Worm (Caenorhabditis elegans) whole organism, L4/young adult: ENCODE measurements around the gene slc-17.4.

Source experiments
- W03F9.2 ChIP-seq: fragments of 150-350 bp; optimal IDR thresholded peaks from 2 replicates; lab custom pipeline; 2014; ENCODE audit warnings: missing biosample characterization, missing genetic modification characterization
- dao-5 ChIP-seq: sonication (generic microtip); optimal IDR thresholded peaks from 2 replicates; lab custom pipeline; 2016; ENCODE audit warnings: missing genotype, missing genetic modification characterization, moderate library complexity, missing compliant biosample characterization
- him-1 ChIP-seq: sonication (generic microtip); optimal IDR thresholded peaks from 2 replicates; lab custom pipeline; 2016; ENCODE audit warnings: missing genotype, missing genetic modification reagents, missing genetic modification characterization, missing compliant biosample characterization

slc-17.4 gene

ce11 chrIV:17262385-17262784 is 29.1 kb downstream of the slc-17.4 start, which contains the start of gene ZK550.6:
Gene ZK550.6 (minus strand): TSS chrIV:17262485.
- no peak for TF ChIP-seq him-1 (tag; lab: Kevin White, UChicago)
- TF ChIP-seq W03F9.2 (tag; lab: Kevin White, UChicago): no peak
- no peak for TF ChIP-seq dao-5

- TF ChIP-seq W03F9.2 (tag; lab: Kevin White, UChicago) (no peak), him-1 (tag; lab: Kevin White, UChicago) (no peak), dao-5 (no peak)
Measured at ce11 chrIV:17259310-17259709, 32.2 kb downstream of the slc-17.4 start, which contains the start of gene phyh-1. Gene phyh-1 (minus strand): TSS chrIV:17259410.

ce11 chrIV:17258824-17259223 is 32.7 kb downstream of the slc-17.4 start:
- TF ChIP-seq him-1 (tag; lab: Kevin White, UChicago): no peak
- no peak for TF ChIP-seq dao-5
- no peak for TF ChIP-seq W03F9.2 (tag; lab: Kevin White, UChicago)

DNA sequence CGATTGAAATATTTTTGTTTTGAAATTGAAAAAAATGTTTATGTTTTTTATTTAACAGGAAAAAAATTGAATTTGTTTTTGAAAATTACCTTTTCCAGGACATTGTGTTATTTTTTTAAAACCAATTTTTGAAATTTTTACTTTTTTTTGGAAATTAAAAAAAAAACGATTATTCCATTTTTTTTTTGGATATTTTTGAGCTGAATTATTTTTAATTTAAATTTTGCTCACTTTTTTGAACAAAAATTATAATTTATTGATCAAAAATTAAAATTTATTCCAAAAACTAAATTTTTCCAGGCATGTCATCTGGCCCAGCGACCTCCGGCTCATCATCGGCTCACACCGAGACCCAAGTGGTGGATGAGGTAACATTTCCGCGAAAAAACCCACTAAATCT is 36.5 kb downstream of the slc-17.4 start, which contains the start of gene gtf-2E1:
Gene gtf-2E1 (plus strand): TSS at position 301 of the 400 bp plus-strand sequence.
- no peak for TF ChIP-seq W03F9.2 (tag; lab: Kevin White, UChicago)
- no peak for TF ChIP-seq him-1 (tag; lab: Kevin White, UChicago)
- TF ChIP-seq dao-5: no peak

DNA sequence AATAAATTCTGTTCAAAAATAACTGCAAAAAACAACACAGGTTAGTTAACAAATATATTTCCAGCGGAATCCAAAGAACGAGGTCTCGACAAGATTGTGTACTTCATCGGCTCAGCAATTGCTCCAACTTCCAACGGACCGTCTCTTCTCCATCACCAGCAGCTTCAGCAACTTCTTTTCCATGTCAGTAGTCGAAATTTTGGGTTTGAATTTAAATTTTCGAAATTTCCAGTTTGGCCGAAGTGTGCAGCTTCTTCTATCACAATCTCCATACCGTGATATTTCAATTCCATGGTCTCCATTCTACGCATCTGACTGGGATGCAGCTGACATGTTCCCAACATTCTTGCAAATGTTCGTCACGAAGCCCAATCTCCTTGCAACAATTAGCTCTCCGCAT is 38.1 kb downstream of the slc-17.4 start:
- TF ChIP-seq W03F9.2 (tag; lab: Kevin White, UChicago) (no peak), dao-5 (no peak), him-1 (tag; lab: Kevin White, UChicago) (no peak)

DNA sequence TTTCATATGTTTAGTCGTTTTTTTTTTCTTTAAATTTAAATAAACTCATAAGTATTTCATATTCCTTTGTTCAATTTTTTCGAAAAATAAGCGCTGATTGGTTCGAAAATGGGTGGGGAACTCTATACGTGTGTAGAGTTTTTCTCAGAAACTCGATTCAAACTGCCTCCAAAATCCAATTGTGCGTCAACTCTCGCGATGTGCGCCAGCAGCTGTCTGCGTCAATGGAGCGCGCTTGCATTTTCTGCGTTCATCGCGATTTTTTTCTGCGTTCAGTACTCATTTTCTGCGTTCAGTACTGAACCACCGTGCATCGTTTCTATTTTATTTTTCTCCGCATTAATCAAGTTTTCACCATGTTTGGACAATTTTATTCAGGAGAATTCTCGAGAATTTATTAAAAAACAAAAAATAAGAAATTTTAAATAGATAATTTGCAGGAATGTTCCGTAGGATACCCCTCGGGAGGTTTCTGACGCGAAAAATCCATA is 41.8 kb downstream of the slc-17.4 start, which contains the start of gene eelo-2:
Gene eelo-2 (plus strand): TSS at position 441 of the 491 bp plus-strand sequence.
- TF ChIP-seq him-1 (tag; lab: Kevin White, UChicago) (peak; percentile 82), dao-5 (no peak), W03F9.2 (tag; lab: Kevin White, UChicago) (peak; percentile 98)

ce11 chrIV:17248538-17248937 is 43.0 kb downstream of the slc-17.4 start:
- TF ChIP-seq dao-5: no peak
- TF ChIP-seq him-1 (tag; lab: Kevin White, UChicago): no peak
- TF ChIP-seq W03F9.2 (tag; lab: Kevin White, UChicago): no peak

- TF ChIP-seq him-1 (tag; lab: Kevin White, UChicago) (no peak), W03F9.2 (tag; lab: Kevin White, UChicago) (no peak), dao-5 (no peak)
Measured at ce11 chrIV:17247184-17247583, 44.3 kb downstream of the slc-17.4 start.

DNA sequence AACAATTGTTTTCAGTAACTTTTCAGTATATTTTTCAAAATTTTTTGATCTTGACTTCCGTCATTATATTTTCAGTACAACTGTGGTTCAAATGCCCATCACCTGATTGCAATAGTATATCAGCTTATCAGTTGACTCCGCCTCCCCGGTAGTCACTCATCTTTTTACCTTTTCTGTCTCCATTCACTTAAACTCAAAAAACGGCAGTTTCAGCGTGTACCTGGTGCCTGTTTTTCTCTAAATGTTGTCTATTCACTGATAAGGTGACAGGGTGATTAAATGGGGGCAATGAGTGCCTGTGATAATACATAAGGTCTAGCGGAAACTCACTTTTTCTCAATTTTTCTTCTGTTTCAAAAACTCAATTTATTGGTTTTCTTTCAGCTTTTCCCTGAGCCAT is 46.3 kb downstream of the slc-17.4 start, which contains the start of gene ZK550.2:
Gene ZK550.2 (plus strand): TSS at position 385 of the 400 bp plus-strand sequence.
- TF ChIP-seq W03F9.2 (tag; lab: Kevin White, UChicago) (peak; percentile 38), him-1 (tag; lab: Kevin White, UChicago) (no peak), dao-5 (no peak)

- no peak for TF ChIP-seq him-1 (tag; lab: Kevin White, UChicago)
- TF ChIP-seq W03F9.2 (tag; lab: Kevin White, UChicago): no peak
- no peak for TF ChIP-seq dao-5
Measured at ce11 chrIV:17238951-17239350, 52.6 kb downstream of the slc-17.4 start.
